In genomic region chr3L:7528380-7529080, dm6 we compare ENCODE assay signal across 1 fruit fly cellular context.
TF ChIP-seq lines count a peak whose summit lies in the region.

Gene lqf, plus strand, starts transcription at chr3L:7528780.

TF ChIP-seq in whole organism, embryonic, 481 proteins besides CTCF, POLR2A, EP300 and RAD21 (continued from another document):
- TF ChIP-seq Abd-B (GFP tag; optimal IDR thresholded peaks at IDR 0.05; lab: Kevin White, UChicago) (peak; percentile 18), CG10431 (GFP tag; optimal IDR thresholded peaks at IDR 0.05; lab: Kevin White, UChicago) (no peak), YL-1 (GFP tag; optimal IDR thresholded peaks at IDR 0.05; lab: Kevin White, UChicago) (peak; percentile 30), Opbp (GFP tag; IDR thresholded peaks at IDR 0.05; lab: Robert Waterston, UW; ENCODE audit: partially characterized antibody) (peak; percentile 87; the same call in 2 of the 3 replicates), trem (tag; optimal IDR thresholded peaks at IDR 0.05; lab: Kevin White, UChicago) (peak; percentile 5), Rfx (GFP tag; IDR thresholded peaks at IDR 0.05; lab: Robert Waterston, UW) (peak; percentile 24; the same call in 1 of the 2 replicates), CG2129 (GFP tag; IDR thresholded peaks at IDR 0.05; lab: Robert Waterston, UW; ENCODE audit: partially characterized antibody) (peak; percentile 66), CG31441 (GFP tag; IDR thresholded peaks at IDR 0.05; lab: Robert Waterston, UW) (peak; percentile 29; the same call in 1 of the 2 replicates), zen (tag; optimal IDR thresholded peaks at IDR 0.05; lab: Kevin White, UChicago) (peak; percentile 15), CG11456 (GFP tag; IDR thresholded peaks at IDR 0.05; lab: Robert Waterston, UW) (no peak), sug (tag; optimal IDR thresholded peaks at IDR 0.05; lab: Kevin White, UChicago) (peak; percentile 33), CG2712 (tag; optimal IDR thresholded peaks at IDR 0.05; lab: Kevin White, UChicago) (peak; percentile 48), unc-4 (GFP tag; IDR thresholded peaks at IDR 0.05; lab: Robert Waterston, UW; ENCODE audit: partially characterized antibody) (peak; percentile 78), Dp (GFP tag; optimal IDR thresholded peaks at IDR 0.05; lab: Kevin White, UChicago) (peak; percentile 77), ci (GFP tag; IDR thresholded peaks at IDR 0.05; lab: Robert Waterston, UW) (no peak), CG18262 (tag; optimal IDR thresholded peaks at IDR 0.05; lab: Kevin White, UChicago) (peak; percentile 43), CG32532 (GFP tag; IDR thresholded peaks at IDR 0.05; lab: Robert Waterston, UW) (peak; percentile 30), CG10267 (tag; optimal IDR thresholded peaks at IDR 0.05; lab: Kevin White, UChicago) (peak; percentile 24), CG15514 (GFP tag; optimal IDR thresholded peaks at IDR 0.05; lab: Kevin White, UChicago) (peak; percentile 75), nerfin-2 (GFP tag; IDR thresholded peaks at IDR 0.05; lab: Robert Waterston, UW; ENCODE audit: partially characterized antibody) (peak; percentile 73), CG12391 (tag; optimal IDR thresholded peaks at IDR 0.05; lab: Kevin White, UChicago) (peak; percentile 53), cas (GFP tag; IDR thresholded peaks at IDR 0.05; lab: Robert Waterston, UW) (no peak), NfI (GFP tag; optimal IDR thresholded peaks at IDR 0.05; lab: Kevin White, UChicago) (peak; percentile 11), CrebB (tag; optimal IDR thresholded peaks at IDR 0.05; lab: Kevin White, UChicago) (no peak), Dek (tag; optimal IDR thresholded peaks at IDR 0.05; lab: Kevin White, UChicago) (peak; percentile 6), phol (tag; optimal IDR thresholded peaks at IDR 0.05; lab: Kevin White, UChicago) (peak; percentile 51), CG14860 (GFP tag; IDR thresholded peaks at IDR 0.05; lab: Robert Waterston, UW; ENCODE audit: partially characterized antibody) (peak; percentile 90), CG2199 (GFP tag; IDR thresholded peaks at IDR 0.05; lab: Robert Waterston, UW) (no peak), zen2 (GFP tag; IDR thresholded peaks at IDR 0.05; lab: Robert Waterston, UW; ENCODE audit: partially characterized antibody) (0 out of 3 replicates have a peak, but pooled peaks have one; percentile 58), MESR4 (GFP tag; optimal IDR thresholded peaks at IDR 0.05; lab: Kevin White, UChicago) (peak; percentile 91), CG13287 (GFP tag; IDR thresholded peaks at IDR 0.05; lab: Robert Waterston, UW; ENCODE audit: partially characterized antibody) (peak; percentile 83), Chrac-16 (GFP tag; optimal IDR thresholded peaks at IDR 0.05; lab: Kevin White, UChicago) (no peak), Lhr (GFP tag; optimal IDR thresholded peaks at IDR 0.05; lab: Kevin White, UChicago) (peak; percentile 43), sna (GFP tag; IDR thresholded peaks at IDR 0.05; lab: Robert Waterston, UW; ENCODE audit: partially characterized antibody) (peak; percentile 83), CG16813 (GFP tag; IDR thresholded peaks at IDR 0.05; lab: Robert Waterston, UW; ENCODE audit: partially characterized antibody) (peak; percentile 93), Doc3 (GFP tag; IDR thresholded peaks at IDR 0.05; lab: Robert Waterston, UW; ENCODE audit: partially characterized antibody) (peak; percentile 77), CG4730 (GFP tag; IDR thresholded peaks at IDR 0.05; lab: Robert Waterston, UW) (no peak), bsh (GFP tag; optimal IDR thresholded peaks at IDR 0.05; lab: Kevin White, UChicago) (peak in 1 of 2 experiments; percentile 43), Hr78 (GFP tag; optimal IDR thresholded peaks at IDR 0.05; lab: Kevin White, UChicago) (peak in 1 of 2 experiments; percentile 24), CG10543 (GFP tag; optimal IDR thresholded peaks at IDR 0.05; lab: Kevin White, UChicago) (no peak), CG7839 (tag; optimal IDR thresholded peaks at IDR 0.05; lab: Kevin White, UChicago) (peak; percentile 1), Dbx (GFP tag; IDR thresholded peaks at IDR 0.05; lab: Robert Waterston, UW) (no peak), CG17829 (tag; optimal IDR thresholded peaks at IDR 0.05; lab: Kevin White, UChicago) (peak; percentile 17), org-1 (GFP tag; optimal IDR thresholded peaks at IDR 0.05; lab: Kevin White, UChicago) (no peak), gt (GFP tag; IDR thresholded peaks at IDR 0.05; lab: Robert Waterston, UW) (no peak), HLH4C (GFP tag; IDR thresholded peaks at IDR 0.05; lab: Robert Waterston, UW; ENCODE audit: partially characterized antibody) (peak; percentile 80), mld (GFP tag; IDR thresholded peaks at IDR 0.05; lab: Robert Waterston, UW; ENCODE audit: partially characterized antibody) (peak; percentile 71; the same call in 2 of the 3 replicates), ems (GFP tag; optimal IDR thresholded peaks at IDR 0.05; lab: Kevin White, UChicago) (no peak), CG8290 (GFP tag; optimal IDR thresholded peaks at IDR 0.05; lab: Kevin White, UChicago) (no peak), CG8290 (tag; optimal IDR thresholded peaks at IDR 0.05; lab: Kevin White, UChicago) (no peak), CG12769 (tag; optimal IDR thresholded peaks at IDR 0.05; lab: Kevin White, UChicago) (no peak), Sox100B (GFP tag; optimal IDR thresholded peaks at IDR 0.05; lab: Kevin White, UChicago) (peak; percentile 9), grau (tag; optimal IDR thresholded peaks at IDR 0.05; lab: Kevin White, UChicago) (peak; percentile 35), tx (GFP tag; optimal IDR thresholded peaks at IDR 0.05; lab: Kevin White, UChicago) (no peak), gem (tag; optimal IDR thresholded peaks at IDR 0.05; lab: Kevin White, UChicago) (peak; percentile 58), Jarid2 (GFP tag; optimal IDR thresholded peaks at IDR 0.05; lab: Kevin White, UChicago) (peak; percentile 71), CG3726 (GFP tag; IDR thresholded peaks at IDR 0.05; lab: Robert Waterston, UW) (no peak), crc (GFP tag; optimal IDR thresholded peaks at IDR 0.05; lab: Kevin White, UChicago) (no peak), scrt (GFP tag; optimal IDR thresholded peaks at IDR 0.05; lab: Kevin White, UChicago) (no peak), Dref (GFP tag; IDR thresholded peaks at IDR 0.05; lab: Robert Waterston, UW) (peak; percentile 79), ham (GFP tag; IDR thresholded peaks at IDR 0.05; lab: Robert Waterston, UW) (no peak), CG16779 (GFP tag; IDR thresholded peaks at IDR 0.05; lab: Robert Waterston, UW) (no peak), CG3163 (GFP tag; optimal IDR thresholded peaks at IDR 0.05; lab: Kevin White, UChicago) (no peak), CG1603 (tag; optimal IDR thresholded peaks at IDR 0.05; lab: Kevin White, UChicago) (no peak), nmo (GFP tag; optimal IDR thresholded peaks at IDR 0.05; lab: Kevin White, UChicago) (peak; percentile 59), Bteb2 (GFP tag; optimal IDR thresholded peaks at IDR 0.05; lab: Kevin White, UChicago) (peak; percentile 3), Hmr (GFP tag; optimal IDR thresholded peaks at IDR 0.05; lab: Kevin White, UChicago) (peak; percentile 21), gfzf (GFP tag; optimal IDR thresholded peaks at IDR 0.05; lab: Kevin White, UChicago) (peak; percentile 15), CG12659 (GFP tag; optimal IDR thresholded peaks at IDR 0.05; lab: Kevin White, UChicago) (peak; percentile 46), CG2678 (tag; optimal IDR thresholded peaks at IDR 0.05; lab: Kevin White, UChicago) (peak; percentile 34), CG3995 (GFP tag; optimal IDR thresholded peaks at IDR 0.05; lab: Kevin White, UChicago) (peak; percentile 84), CG34376 (GFP tag; optimal IDR thresholded peaks at IDR 0.05; lab: Kevin White, UChicago) (no peak), ato (GFP tag; IDR thresholded peaks at IDR 0.05; lab: Robert Waterston, UW; ENCODE audit: partially characterized antibody) (peak; percentile 76), CG11695 (GFP tag; IDR thresholded peaks at IDR 0.05; lab: Robert Waterston, UW) (0 out of 3 replicates have a peak, but pooled peaks have one; percentile 19), CG11504 (tag; optimal IDR thresholded peaks at IDR 0.05; lab: Kevin White, UChicago) (peak; percentile 37), CG14710 (tag; optimal IDR thresholded peaks at IDR 0.05; lab: Kevin White, UChicago) (peak; percentile 72), Hr51 (GFP tag; optimal IDR thresholded peaks at IDR 0.05; lab: Kevin White, UChicago) (no peak), knrl (GFP tag; IDR thresholded peaks at IDR 0.05; lab: Robert Waterston, UW; ENCODE audit: partially characterized antibody) (peak; percentile 90), Sry-δ (GFP tag; optimal IDR thresholded peaks at IDR 0.05; lab: Kevin White, UChicago) (peak; percentile 85), Myb (GFP tag; optimal IDR thresholded peaks at IDR 0.05; lab: Kevin White, UChicago) (peak; percentile 62), Dll (GFP tag; IDR thresholded peaks at IDR 0.05; lab: Robert Waterston, UW; ENCODE audit: partially characterized antibody) (peak; percentile 92), CG7556 (GFP tag; optimal IDR thresholded peaks at IDR 0.05; lab: Kevin White, UChicago) (peak; percentile 30), sens-2 (GFP tag; IDR thresholded peaks at IDR 0.05; lab: Robert Waterston, UW) (no peak), crp (GFP tag; optimal IDR thresholded peaks at IDR 0.05; lab: Kevin White, UChicago) (no peak), CG18619 (GFP tag; optimal IDR thresholded peaks at IDR 0.05; lab: Kevin White, UChicago) (peak; percentile 5), Trl (optimal IDR thresholded peaks at IDR 0.05; lab: Kevin White, UChicago) (no peak), Trl (GFP tag; optimal IDR thresholded peaks at IDR 0.05; lab: Kevin White, UChicago) (no peak), dmrt11E (tag; optimal IDR thresholded peaks at IDR 0.05; lab: Kevin White, UChicago) (peak; percentile 26), BEAF-32 (GFP tag; optimal IDR thresholded peaks at IDR 0.05; lab: Kevin White, UChicago) (peak; percentile 92), tna (GFP tag; IDR thresholded peaks at IDR 0.05; lab: Robert Waterston, UW; ENCODE audit: partially characterized antibody) (peak; percentile 72), Ptx1 (GFP tag; IDR thresholded peaks at IDR 0.05; lab: Robert Waterston, UW) (no peak), HLH54F (GFP tag; optimal IDR thresholded peaks at IDR 0.05; lab: Kevin White, UChicago) (no peak), CG10654 (GFP tag; optimal IDR thresholded peaks at IDR 0.05; lab: Kevin White, UChicago) (no peak), CG9932 (GFP tag; IDR thresholded peaks at IDR 0.05; lab: Robert Waterston, UW) (peak; percentile 70), CG34224 (GFP tag; IDR thresholded peaks at IDR 0.05; lab: Robert Waterston, UW; ENCODE audit: partially characterized antibody) (peak; percentile 68; the same call in 2 of the 3 replicates), ERR (GFP tag; optimal IDR thresholded peaks at IDR 0.05; lab: Kevin White, UChicago) (no peak)
